Fruit fly (Drosophila melanogaster): Measurements from ENCODE around the gene CG34456.

CG34456 gene

DNA sequence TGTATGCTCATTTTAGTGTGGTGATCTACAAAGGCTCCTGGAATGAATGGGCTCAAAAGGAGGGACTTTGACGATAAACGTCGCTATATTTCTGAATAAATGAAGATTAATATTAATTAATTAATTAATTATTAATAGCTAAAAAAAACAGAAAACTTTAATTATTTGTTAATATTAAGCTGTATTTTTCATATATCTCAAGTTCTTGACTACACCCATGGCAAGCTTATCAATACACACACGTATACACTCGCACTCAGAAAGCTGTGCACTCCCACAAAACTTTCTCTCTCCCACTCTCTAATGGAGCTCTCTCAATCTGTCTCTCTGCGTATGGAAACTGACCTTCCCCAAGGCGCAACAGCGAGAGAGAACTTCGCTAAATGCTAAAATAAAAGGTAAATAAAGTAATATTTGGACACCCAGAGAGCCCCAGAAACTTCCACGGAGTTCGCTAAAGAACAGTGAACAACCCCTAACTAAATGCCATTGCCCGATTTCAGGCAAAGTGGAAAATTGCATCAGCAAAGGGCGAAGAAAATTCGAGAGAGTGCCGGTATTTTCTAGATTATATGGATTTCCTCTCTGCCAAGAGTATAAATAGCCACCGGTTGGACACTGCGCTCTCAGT is 11.6 kb downstream of the CG34456 start (continued):
- TF ChIP-seq Atf6 (GFP tag; IDR thresholded peaks at IDR 0.05) (peak; percentile 62), CG10543 (GFP tag; optimal IDR thresholded peaks at IDR 0.05) (peak; percentile 49), esg (GFP tag; conservative IDR thresholded peaks at IDR 0.05) (peak; percentile 48), shn (GFP tag; optimal IDR thresholded peaks at IDR 0.05) (no peak), nau (GFP tag; optimal IDR thresholded peaks at IDR 0.05) (peak; percentile 56), vnd (GFP tag; IDR thresholded peaks at IDR 0.05; ENCODE audit: partially characterized antibody) (no peak), vfl (GFP tag; optimal IDR thresholded peaks at IDR 0.05) (no peak), CG17802 (tag; optimal IDR thresholded peaks at IDR 0.05) (no peak), Bteb2 (GFP tag; optimal IDR thresholded peaks at IDR 0.05) (no peak), MBD-R2 (GFP tag; IDR thresholded peaks at IDR 0.05) (peak; percentile 44), CG10462 (GFP tag; optimal IDR thresholded peaks at IDR 0.05) (peak; percentile 29), bab2 (GFP tag; optimal IDR thresholded peaks at IDR 0.05) (peak; percentile 17), CG6813 (GFP tag; optimal IDR thresholded peaks at IDR 0.05) (peak; percentile 75), CG7556 (GFP tag; optimal IDR thresholded peaks at IDR 0.05) (peak; percentile 77), CG12299 (tag; optimal IDR thresholded peaks at IDR 0.05) (peak; percentile 12), CG14860 (GFP tag; IDR thresholded peaks at IDR 0.05; ENCODE audit: partially characterized antibody) (no peak), Awh (GFP tag; IDR thresholded peaks at IDR 0.05) (peak; percentile 87), caup (GFP tag; optimal IDR thresholded peaks at IDR 0.05; ENCODE audit: severe bottlenecking) (peak; percentile 54), CG32767 (GFP tag; IDR thresholded peaks at IDR 0.05) (peak; percentile 76), Eip74EF (GFP tag; optimal IDR thresholded peaks at IDR 0.05) (peak in 1 of 2 experiments; percentile 53), pros (GFP tag; optimal IDR thresholded peaks at IDR 0.05) (no peak), CG15601 (tag; optimal IDR thresholded peaks at IDR 0.05) (peak; percentile 64), tx (GFP tag; optimal IDR thresholded peaks at IDR 0.05) (no peak), pum (GFP tag; optimal IDR thresholded peaks at IDR 0.05) (no peak), tll (GFP tag; optimal IDR thresholded peaks at IDR 0.05) (no peak), CG10979 (tag; optimal IDR thresholded peaks at IDR 0.05) (peak; percentile 73), CG31388 (GFP tag; optimal IDR thresholded peaks at IDR 0.05) (no peak), toy (GFP tag; IDR thresholded peaks at IDR 0.05) (0 out of 2 replicates have a peak, but pooled peaks have one; percentile 29), gce (GFP tag; IDR thresholded peaks at IDR 0.05) (0 out of 3 replicates have a peak, but pooled peaks have one; percentile 62), Bdp1 (GFP tag; optimal IDR thresholded peaks at IDR 0.05) (no peak), CG7745 (tag; optimal IDR thresholded peaks at IDR 0.05) (no peak), ems (GFP tag; optimal IDR thresholded peaks at IDR 0.05) (no peak), Abd-B (GFP tag; optimal IDR thresholded peaks at IDR 0.05) (no peak), CG11456 (GFP tag; IDR thresholded peaks at IDR 0.05) (0 out of 3 replicates have a peak, but pooled peaks have one; percentile 66), mirr (GFP tag; optimal IDR thresholded peaks at IDR 0.05) (no peak), Adf1 (GFP tag; IDR thresholded peaks at IDR 0.05) (no peak), CG9817 (tag; optimal IDR thresholded peaks at IDR 0.05) (peak; percentile 39), kni (GFP tag; optimal IDR thresholded peaks at IDR 0.05) (no peak), Fer3 (tag; optimal IDR thresholded peaks at IDR 0.05) (peak; percentile 70), Hr39 (optimal IDR thresholded peaks at IDR 0.05) (no peak), CG16813 (GFP tag; IDR thresholded peaks at IDR 0.05; ENCODE audit: partially characterized antibody) (no peak), bcd (GFP tag; optimal IDR thresholded peaks at IDR 0.05) (peak; percentile 59), GATAe (GFP tag; conservative IDR thresholded peaks at IDR 0.05) (no peak; the same call in 1 of the 2 replicates), ro (GFP tag; IDR thresholded peaks at IDR 0.05) (peak; percentile 67; the same call in 1 of the 2 replicates), cg (GFP tag; optimal IDR thresholded peaks at IDR 0.05) (peak; percentile 74), CG7372 (GFP tag; IDR thresholded peaks at IDR 0.05) (peak; percentile 28; the same call in 1 of the 2 replicates), CG1832 (GFP tag; optimal IDR thresholded peaks at IDR 0.05) (no peak), CkIIα-i1 (GFP tag; IDR thresholded peaks at IDR 0.05) (no peak), CG12391 (tag; optimal IDR thresholded peaks at IDR 0.05) (peak; percentile 73)

Data from whole organism, embryonic.